Fruit fly (Drosophila melanogaster): ENCODE data around the gene COX7B.

Gene COX7B

DNA sequence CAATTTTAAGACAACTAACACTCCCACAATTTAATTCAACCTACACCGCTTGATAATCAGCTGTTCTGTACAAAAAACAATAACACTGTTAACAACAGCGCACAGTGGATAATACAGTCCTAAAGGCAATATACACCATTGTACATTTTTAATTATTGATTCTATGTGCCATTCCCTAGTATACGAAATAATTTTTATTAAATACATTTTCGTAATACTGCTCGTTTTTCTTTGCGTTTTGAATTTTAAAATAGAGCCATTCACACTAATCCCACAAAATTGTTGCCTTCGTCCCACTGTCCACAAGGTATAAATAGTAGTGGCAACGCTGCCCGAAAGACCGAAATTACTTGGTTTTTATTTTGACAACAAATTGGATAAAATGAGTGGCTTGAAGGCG is 8.3 kb downstream of the COX7B start, which contains the start of the genes Coq4 and CG32176:
Gene Coq4, minus strand, starts transcription at position 67 of the 400 bp plus-strand sequence.
Gene CG32176, plus strand, starts transcription at position 314 of the 400 bp plus-strand sequence.
- peak; percentile 93 for TF ChIP-seq Eip93F (GFP tag; optimal IDR thresholded peaks at IDR 0.05)
- TF ChIP-seq Smox (GFP tag; optimal IDR thresholded peaks at IDR 0.05), result peak; percentile 98
- peak; percentile 77 to 89 for TF ChIP-seq ss (GFP tag; optimal IDR thresholded peaks at IDR 0.05)
- peak; percentile 95 for TF ChIP-seq CG8319 (GFP tag; optimal IDR thresholded peaks at IDR 0.05)
- TF ChIP-seq CG6854 (GFP tag; optimal IDR thresholded peaks at IDR 0.05), result peak; percentile 85
- TF ChIP-seq Hr39 (GFP tag; optimal IDR thresholded peaks at IDR 0.05), result peak; percentile 99
- peak; percentile 93 to 95 for TF ChIP-seq salr (GFP tag; optimal IDR thresholded peaks at IDR 0.05)
- peak; percentile 79 for TF ChIP-seq fkh (GFP tag; optimal IDR thresholded peaks at IDR 0.05)
- TF ChIP-seq CG6792 (GFP tag; optimal IDR thresholded peaks at IDR 0.05), result peak; percentile 97
- TF ChIP-seq CG11902 (GFP tag; optimal IDR thresholded peaks at IDR 0.05), result peak; percentile 96
- TF ChIP-seq Hr4 (GFP tag; optimal IDR thresholded peaks at IDR 0.05), result peak; percentile 99
- peak; percentile 98 for TF ChIP-seq Sox102F (GFP tag; optimal IDR thresholded peaks at IDR 0.05)
- TF ChIP-seq CG11294 (GFP tag; IDR thresholded peaks at IDR 0.05), result peak; percentile 92
- TF ChIP-seq OdsH (GFP tag; optimal IDR thresholded peaks at IDR 0.05), result peak; percentile 99
- peak; percentile 97 for TF ChIP-seq CG32006 (GFP tag; optimal IDR thresholded peaks at IDR 0.05)
- peak; percentile 94 for TF ChIP-seq fd85E (GFP tag; optimal IDR thresholded peaks at IDR 0.05)
- peak; percentile 88 for TF ChIP-seq fd59A (GFP tag; optimal IDR thresholded peaks at IDR 0.05)
- peak; percentile 99 for TF ChIP-seq esn (GFP tag; optimal IDR thresholded peaks at IDR 0.05)
- TF ChIP-seq Ets96B (tag; optimal IDR thresholded peaks at IDR 0.05), result peak; percentile 95
- TF ChIP-seq Ets21C (GFP tag; optimal IDR thresholded peaks at IDR 0.05), result peak; percentile 98
- peak; percentile 99 for TF ChIP-seq pdm3 (GFP tag; optimal IDR thresholded peaks at IDR 0.05)
- peak; percentile 94 for TF ChIP-seq CG1621 (tag; optimal IDR thresholded peaks at IDR 0.05)
- TF ChIP-seq CG6276 (GFP tag; optimal IDR thresholded peaks at IDR 0.05), result peak; percentile 89
- peak; percentile 95 for TF ChIP-seq CG4318 (GFP tag; optimal IDR thresholded peaks at IDR 0.05)
- TF ChIP-seq eg (GFP tag; IDR thresholded peaks at IDR 0.05), result peak; percentile 97
- TF ChIP-seq net (GFP tag; optimal IDR thresholded peaks at IDR 0.05), result peak; percentile 98
- peak; percentile 97 for TF ChIP-seq Eip75B (GFP tag; optimal IDR thresholded peaks at IDR 0.05)
- TF ChIP-seq Met (GFP tag; optimal IDR thresholded peaks at IDR 0.05), result peak; percentile 97
- TF ChIP-seq CG3032 (tag; optimal IDR thresholded peaks at IDR 0.05), result peak; percentile 96
- peak; percentile 94 for TF ChIP-seq CG10669 (GFP tag; optimal IDR thresholded peaks at IDR 0.05)
- TF ChIP-seq Hr38 (GFP tag; optimal IDR thresholded peaks at IDR 0.05), result peak; percentile 96
- TF ChIP-seq CG3919 (GFP tag; optimal IDR thresholded peaks at IDR 0.05), result peak; percentile 98
- TF ChIP-seq CG31627 (GFP tag; optimal IDR thresholded peaks at IDR 0.05), result peak; percentile 99
- peak; percentile 94 for TF ChIP-seq CG8632 (GFP tag; optimal IDR thresholded peaks at IDR 0.05)
- peak; percentile 90 for TF ChIP-seq dsx (GFP tag; optimal IDR thresholded peaks at IDR 0.05; ENCODE audit: poor library complexity, severe bottlenecking)
- peak; percentile 96 for TF ChIP-seq CG34406 (GFP tag; optimal IDR thresholded peaks at IDR 0.05)
- peak; percentile 96 for TF ChIP-seq CG7368 (GFP tag; optimal IDR thresholded peaks at IDR 0.05)
- peak; percentile 98 for TF ChIP-seq lz (GFP tag; optimal IDR thresholded peaks at IDR 0.05)
- TF ChIP-seq cyc (GFP tag; optimal IDR thresholded peaks at IDR 0.05), result peak; percentile 98
- TF ChIP-seq CG11762 (GFP tag; optimal IDR thresholded peaks at IDR 0.05; ENCODE audit: insufficient read depth), result peak; percentile 97
- TF ChIP-seq CG15336 (GFP tag; IDR thresholded peaks at IDR 0.05), result peak; percentile 94
- peak; percentile 97 for TF ChIP-seq topi (GFP tag; optimal IDR thresholded peaks at IDR 0.05)
- TF ChIP-seq Blimp-1 (GFP tag; optimal IDR thresholded peaks at IDR 0.05), result peak; percentile 78
- peak; percentile 93 for TF ChIP-seq dac (GFP tag; optimal IDR thresholded peaks at IDR 0.05)
- peak; percentile 96 for TF ChIP-seq achi (GFP tag; optimal IDR thresholded peaks at IDR 0.05)
- TF ChIP-seq spab (GFP tag; optimal IDR thresholded peaks at IDR 0.05), result peak; percentile 86
- peak; percentile 99 for TF ChIP-seq svp (GFP tag)
- TF ChIP-seq CG6163 (GFP tag; IDR thresholded peaks at IDR 0.05), result peak; percentile 97
- peak; percentile 98 for TF ChIP-seq CG10631 (GFP tag; optimal IDR thresholded peaks at IDR 0.05)
- peak; percentile 94 for TF ChIP-seq vri (GFP tag; optimal IDR thresholded peaks at IDR 0.05)
- TF ChIP-seq CG9139 (GFP tag; optimal IDR thresholded peaks at IDR 0.05), result peak; percentile 82
- TF ChIP-seq CG8119 (GFP tag; IDR thresholded peaks at IDR 0.05), result peak; percentile 93

All from whole organism, prepupa.